Fruit fly (Drosophila melanogaster) whole organism, prepupa: ENCODE data around the gene ZnT86D.

Experiments
- Blimp-1 ChIP-seq: fragments of 200-800 bp; sonication (Bioruptor generic); optimal IDR thresholded peaks from 3 replicates; lab custom pipeline; 2017; ENCODE audit warnings: missing biosample characterization, missing genetic modification characterization, mild to moderate bottlenecking, moderate library complexity, missing genetic modification reagents
- CG10631 ChIP-seq: fragments of 200-800 bp; sonication (Bioruptor generic); optimal IDR thresholded peaks from 2 replicates; lab custom pipeline; 2016; ENCODE audit warnings: missing biosample characterization, missing genetic modification characterization
- CG10669 ChIP-seq: fragments of 200-800 bp; sonication (Bioruptor generic); optimal IDR thresholded peaks from 3 replicates; lab custom pipeline; 2018; ENCODE audit warnings: missing biosample characterization, mild to moderate bottlenecking, missing genetic modification characterization, moderate library complexity
- CG11294 ChIP-seq: fragments of 200-800 bp; sonication (Bioruptor generic); IDR thresholded peaks from 2 replicates; pipeline ENCODE4 v1.3.6; 2022; ENCODE audit warnings: missing biosample characterization, missing genetic modification characterization
- CG11762 ChIP-seq: fragments of 200-800 bp; sonication (Bioruptor generic); optimal IDR thresholded peaks from 3 replicates; lab custom pipeline; 2016; ENCODE audit warnings: missing biosample characterization, missing genetic modification characterization; ENCODE audit not compliant: insufficient read depth
- CG15336 ChIP-seq: fragments of 200-800 bp; sonication (Bioruptor generic); IDR thresholded peaks from 2 replicates; pipeline ENCODE4 v1.3.6; 2022; ENCODE audit warnings: missing biosample characterization, missing genetic modification characterization
- CG1621 ChIP-seq: fragments of 200-800 bp; sonication (Bioruptor generic); optimal IDR thresholded peaks from 3 replicates; lab custom pipeline; 2018; ENCODE audit warnings: missing biosample characterization, mild to moderate bottlenecking, missing genetic modification characterization
- CG16779 ChIP-seq: fragments of 200-800 bp; sonication (Bioruptor generic); optimal IDR thresholded peaks from 3 replicates; lab custom pipeline; 2017; ENCODE audit warnings: missing biosample characterization, mild to moderate bottlenecking, missing genetic modification characterization
- CG3032 ChIP-seq: fragments of 200-800 bp; optimal IDR thresholded peaks from 2 replicates; lab custom pipeline; 2019; ENCODE audit warnings: missing biosample characterization, mild to moderate bottlenecking, missing genetic modification characterization, moderate library complexity
- CG31627 ChIP-seq: fragments of 200-800 bp; sonication (Bioruptor generic); optimal IDR thresholded peaks from 3 replicates; lab custom pipeline; 2016; ENCODE audit warnings: missing biosample characterization, missing genetic modification characterization
- CG34406 ChIP-seq: fragments of 200-800 bp; sonication (Bioruptor generic); optimal IDR thresholded peaks from 3 replicates; lab custom pipeline; 2016; ENCODE audit warnings: missing biosample characterization, missing genetic modification characterization
- CG3919 ChIP-seq: fragments of 200-800 bp; sonication (Bioruptor generic); optimal IDR thresholded peaks from 3 replicates; lab custom pipeline; 2016; ENCODE audit warnings: missing biosample characterization, missing genetic modification characterization
- CG4318 ChIP-seq: fragments of 200-800 bp; sonication (Bioruptor generic); optimal IDR thresholded peaks from 3 replicates; lab custom pipeline; 2017; ENCODE audit warnings: missing biosample characterization, mild to moderate bottlenecking, missing genetic modification characterization
- CG6163 ChIP-seq: fragments of 200-800 bp; sonication (Bioruptor generic); IDR thresholded peaks from 3 replicates; pipeline ENCODE4 v1.3.6; 2022; ENCODE audit warnings: missing biosample characterization, missing genetic modification characterization
- CG6276 ChIP-seq: fragments of 200-800 bp; sonication (Bioruptor generic); optimal IDR thresholded peaks from 2 replicates; lab custom pipeline; 2017; ENCODE audit warnings: missing biosample characterization, mild to moderate bottlenecking, missing genetic modification characterization
- CG6792 ChIP-seq: fragments of 200-800 bp; sonication (Bioruptor generic); optimal IDR thresholded peaks from 3 replicates; lab custom pipeline; 2016; ENCODE audit warnings: missing biosample characterization, missing genetic modification characterization
- CG6808 ChIP-seq: fragments of 200-800 bp; sonication (Bioruptor generic); optimal IDR thresholded peaks from 3 replicates; lab custom pipeline; 2017; ENCODE audit warnings: missing biosample characterization, missing genetic modification characterization, mild to moderate bottlenecking, moderate library complexity, missing genetic modification reagents
- CG6854 ChIP-seq: fragments of 200-800 bp; sonication (Bioruptor generic); optimal IDR thresholded peaks from 2 replicates; lab custom pipeline; 2017; ENCODE audit warnings: missing biosample characterization, mild to moderate bottlenecking, missing genetic modification characterization
- CG7368 ChIP-seq: fragments of 200-800 bp; sonication (Bioruptor generic); optimal IDR thresholded peaks from 3 replicates; lab custom pipeline; 2016; ENCODE audit warnings: missing biosample characterization, missing genetic modification characterization
- CG8319 ChIP-seq: fragments of 200-800 bp; sonication (Bioruptor generic); optimal IDR thresholded peaks from 3 replicates; lab custom pipeline; 2016; ENCODE audit warnings: missing biosample characterization, missing genetic modification characterization
- CG8632 ChIP-seq: fragments of 200-800 bp; sonication (Bioruptor generic); optimal IDR thresholded peaks from 3 replicates; lab custom pipeline; 2016; ENCODE audit warnings: missing biosample characterization, missing genetic modification characterization
- Eip93F ChIP-seq: fragments of 200-800 bp; sonication (Bioruptor generic); optimal IDR thresholded peaks from 2 replicates; lab custom pipeline; 2016; ENCODE audit warnings: missing biosample characterization, mild to moderate bottlenecking, missing genetic modification characterization
- Ets21C ChIP-seq: fragments of 200-800 bp; sonication (Bioruptor generic); optimal IDR thresholded peaks from 3 replicates; lab custom pipeline; 2016; ENCODE audit warnings: missing biosample characterization, missing genetic modification characterization
- Gug ChIP-seq: fragments of 200-800 bp; sonication (Bioruptor generic); IDR thresholded peaks from 2 replicates; pipeline ENCODE4 v1.3.6; 2022; ENCODE audit warnings: missing biosample characterization, missing genetic modification characterization
- Hr38 ChIP-seq: sonication (Bioruptor generic); optimal IDR thresholded peaks from 2 replicates; lab custom pipeline; 2016; ENCODE audit warnings: missing biosample characterization, missing genetic modification characterization
- Hr39 ChIP-seq: fragments of 200-800 bp; sonication (Bioruptor generic); optimal IDR thresholded peaks from 2 replicates; lab custom pipeline; 2016; ENCODE audit warnings: missing biosample characterization, missing genetic modification characterization
- Lpt ChIP-seq: fragments of 200-800 bp; sonication (Bioruptor generic); optimal IDR thresholded peaks from 3 replicates; lab custom pipeline; 2016; ENCODE audit warnings: missing biosample characterization, missing genetic modification characterization
- Met ChIP-seq: fragments of 200-800 bp; sonication (Bioruptor generic); optimal IDR thresholded peaks from 3 replicates; lab custom pipeline; 2016; ENCODE audit warnings: missing biosample characterization, missing genetic modification characterization
- OdsH ChIP-seq: fragments of 200-800 bp; sonication (Bioruptor generic); optimal IDR thresholded peaks from 3 replicates; lab custom pipeline; 2016; ENCODE audit warnings: missing biosample characterization, missing genetic modification characterization
- Smox ChIP-seq: fragments of 200-800 bp; sonication (Bioruptor generic); optimal IDR thresholded peaks from 3 replicates; lab custom pipeline; 2016; ENCODE audit warnings: missing biosample characterization, missing genetic modification characterization
- Sox102F ChIP-seq: fragments of 200-800 bp; sonication (Bioruptor generic); optimal IDR thresholded peaks from 2 replicates; lab custom pipeline; 2016; ENCODE audit warnings: missing biosample characterization, mild to moderate bottlenecking, missing genetic modification characterization
- Sox14 ChIP-seq: fragments of 200-800 bp; sonication (Bioruptor generic); optimal IDR thresholded peaks from 3 replicates; lab custom pipeline; 2016; ENCODE audit warnings: missing biosample characterization, missing genetic modification characterization
- Sox15 ChIP-seq: fragments of 200-800 bp; sonication (Bioruptor generic); optimal IDR thresholded peaks from 3 replicates; lab custom pipeline; 2016; ENCODE audit warnings: missing biosample characterization, missing genetic modification characterization
- achi ChIP-seq: fragments of 200-800 bp; sonication (Bioruptor generic); optimal IDR thresholded peaks from 3 replicates; lab custom pipeline; 2016; ENCODE audit warnings: missing biosample characterization, missing genetic modification characterization
- acj6 ChIP-seq: fragments of 200-800 bp; sonication (Bioruptor generic); optimal IDR thresholded peaks from 3 replicates; lab custom pipeline; 2016; ENCODE audit warnings: missing biosample characterization, missing genetic modification characterization
- dac ChIP-seq: fragments of 200-800 bp; sonication (Bioruptor generic); optimal IDR thresholded peaks from 2 replicates; lab custom pipeline; 2017; ENCODE audit warnings: missing biosample characterization, mild to moderate bottlenecking, missing genetic modification characterization
- dsx ChIP-seq: fragments of 200-800 bp; optimal IDR thresholded peaks from 3 replicates; lab custom pipeline; 2019; ENCODE audit warnings: missing biosample characterization, mild to moderate bottlenecking, missing genetic modification characterization, moderate library complexity; ENCODE audit not compliant: poor library complexity, severe bottlenecking
- eg ChIP-seq: fragments of 200-800 bp; sonication (Bioruptor generic); IDR thresholded peaks from 3 replicates; pipeline ENCODE4 v1.3.6; 2022; ENCODE audit warnings: missing biosample characterization, missing genetic modification characterization
- esn ChIP-seq: fragments of 200-800 bp; sonication (Bioruptor generic); optimal IDR thresholded peaks from 2 replicates; lab custom pipeline; 2016; ENCODE audit warnings: missing biosample characterization, mild to moderate bottlenecking, missing genetic modification characterization, moderate library complexity
- fkh ChIP-seq: fragments of 200-800 bp; sonication (Bioruptor generic); optimal IDR thresholded peaks from 3 replicates; lab custom pipeline; 2017; ENCODE audit warnings: missing biosample characterization, mild to moderate bottlenecking, missing genetic modification characterization, moderate library complexity
- spab ChIP-seq: fragments of 200-800 bp; sonication (Bioruptor generic); optimal IDR thresholded peaks from 2 replicates; lab custom pipeline; 2017; ENCODE audit warnings: missing biosample characterization, mild to moderate bottlenecking, missing genetic modification characterization, missing genetic modification reagents
- ss ChIP-seq, 2 experiments: fragments of 200-800 bp; sonication (Bioruptor generic); optimal IDR thresholded peaks; 2 replicates in 1 of 2; 3 replicates in 1 of 2; lab custom pipeline; 2017 to 2018; ENCODE audit warnings: mild to moderate bottlenecking in 2 of 2, missing biosample characterization in 2 of 2, missing genetic modification characterization in 2 of 2, moderate library complexity in 1 of 2
- topi ChIP-seq: fragments of 200-800 bp; sonication (Bioruptor generic); optimal IDR thresholded peaks from 3 replicates; lab custom pipeline; 2016; ENCODE audit warnings: missing biosample characterization, missing genetic modification characterization

ZnT86D gene

DNA sequence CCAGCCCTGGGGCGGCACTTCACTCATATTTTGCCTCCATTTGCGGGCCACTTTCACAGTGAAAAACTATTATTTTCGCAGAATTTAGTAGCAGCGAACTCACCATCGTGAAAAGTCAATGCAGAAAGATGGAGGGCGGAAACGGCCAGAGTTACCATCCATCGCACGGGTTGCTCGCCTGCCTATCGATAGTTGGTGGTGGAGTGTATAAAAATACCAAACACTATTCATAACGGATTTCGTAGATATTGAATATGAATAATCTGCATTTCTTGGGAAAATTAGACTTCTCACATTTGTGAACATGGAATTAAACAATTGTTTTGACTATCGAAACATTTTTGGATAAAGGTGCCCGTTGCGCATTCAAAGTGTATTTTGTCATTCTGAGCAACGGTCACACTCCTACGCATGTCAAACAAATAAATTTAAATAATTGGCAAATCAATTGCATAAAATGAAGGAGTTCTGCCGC, 1.9 kb upstream of the ZnT86D start, which contains the start of the genes RpS25 and CG4820 (continued):
- peak; percentile 84 for TF ChIP-seq acj6 (GFP tag; lab: Kevin White, UChicago)
- TF ChIP-seq Blimp-1 (GFP tag; lab: Kevin White, UChicago): peak; percentile 67
- peak; percentile 82 for TF ChIP-seq eg (GFP tag; lab: Robert Waterston, UW)
- peak; percentile 64 for TF ChIP-seq dac
- no peak for TF ChIP-seq CG10631 (GFP tag; lab: Kevin White, UChicago)
- peak; percentile 87 for TF ChIP-seq achi (GFP tag; lab: Kevin White, UChicago)
- TF ChIP-seq CG7368 (GFP tag; lab: Kevin White, UChicago): peak; percentile 88
- TF ChIP-seq Met: peak; percentile 89
- TF ChIP-seq Sox102F: peak; percentile 89
- TF ChIP-seq CG11762 (GFP tag; lab: Kevin White, UChicago): peak; percentile 60
- TF ChIP-seq Sox15: peak; percentile 47
- peak; percentile 57 for TF ChIP-seq spab
- 0 out of 2 replicates have a peak, but pooled peaks have one; percentile 36 for TF ChIP-seq CG11294 (GFP tag; lab: Robert Waterston, UW)
- peak; percentile 90 for TF ChIP-seq esn (GFP tag; lab: Kevin White, UChicago)
- TF ChIP-seq fkh (GFP tag; lab: Kevin White, UChicago): peak; percentile 94
- TF ChIP-seq Gug (GFP tag; lab: Robert Waterston, UW): no peak
- TF ChIP-seq CG3032 (tag; lab: Kevin White, UChicago): peak; percentile 72
- peak; percentile 85 for TF ChIP-seq OdsH
- no peak for TF ChIP-seq CG4318 (GFP tag; lab: Kevin White, UChicago)
- TF ChIP-seq CG1621 (tag; lab: Kevin White, UChicago): peak; percentile 79
- TF ChIP-seq CG6854: peak; percentile 97
- peak; percentile 74 for TF ChIP-seq Smox (GFP tag; lab: Kevin White, UChicago)
- TF ChIP-seq dsx (GFP tag; lab: Kevin White, UChicago): peak; percentile 31
- TF ChIP-seq Ets21C (GFP tag; lab: Kevin White, UChicago): peak; percentile 64
- peak; percentile 24; the same call in 1 of the 2 replicates for TF ChIP-seq CG15336 (GFP tag; lab: Robert Waterston, UW)
- TF ChIP-seq Hr38 (GFP tag; lab: Kevin White, UChicago): no peak
- TF ChIP-seq CG3919 (GFP tag; lab: Kevin White, UChicago): peak; percentile 92
- peak; percentile 79 for TF ChIP-seq CG6808 (GFP tag; lab: Kevin White, UChicago)
- TF ChIP-seq CG16779 (tag; lab: Kevin White, UChicago): peak; percentile 71
- TF ChIP-seq CG6276 (GFP tag; lab: Kevin White, UChicago): no peak
- peak; percentile 76 for TF ChIP-seq CG10669 (GFP tag; lab: Kevin White, UChicago)

DNA sequence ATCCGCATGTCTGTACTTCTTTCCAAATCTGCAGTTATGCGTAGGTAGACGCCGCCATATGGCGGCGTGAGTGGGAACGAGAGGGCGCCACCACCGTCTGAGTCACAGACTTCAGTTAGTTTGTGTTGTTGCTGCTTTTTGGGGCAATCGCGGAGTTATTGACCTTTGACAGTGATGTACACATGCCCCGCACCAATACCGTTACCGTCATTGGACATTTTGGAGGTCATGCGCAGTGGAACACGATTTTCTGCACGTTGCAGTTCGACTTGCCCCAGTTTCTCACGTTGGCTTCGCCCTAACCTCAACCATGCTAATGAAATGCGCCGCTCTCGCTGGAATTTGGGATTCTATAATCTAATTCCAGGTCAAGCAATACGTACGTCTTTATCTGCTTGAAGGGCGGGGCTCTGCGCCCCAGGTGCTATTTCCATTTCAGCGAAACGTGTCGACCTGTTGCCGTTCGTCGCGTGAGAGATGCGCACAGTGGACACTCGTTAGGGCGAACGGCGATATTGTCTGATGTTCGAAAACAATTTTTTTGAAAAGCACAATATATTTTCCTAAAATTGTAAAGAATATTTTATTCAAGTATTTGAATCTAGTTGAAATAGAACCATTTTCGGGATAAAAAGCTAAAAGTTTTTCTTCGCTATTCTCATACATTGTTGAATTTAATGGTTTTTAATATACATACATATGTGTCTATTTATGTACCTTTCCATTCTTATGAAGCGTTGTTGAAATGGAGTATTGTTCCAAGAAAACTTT, 2.9 kb downstream of the ZnT86D start:
- TF ChIP-seq Eip93F (GFP tag; lab: Kevin White, UChicago): peak; percentile 8
- TF ChIP-seq Hr39 (GFP tag; lab: Kevin White, UChicago): peak; percentile 81
- TF ChIP-seq ss (GFP tag; optimal IDR thresholded peaks at IDR 0.05; lab: Kevin White, UChicago): peak; percentile 14 to 39
- no peak for TF ChIP-seq spab
- peak; percentile 54 for TF ChIP-seq CG8632 (GFP tag; lab: Kevin White, UChicago)
- peak; percentile 28 for TF ChIP-seq Blimp-1 (GFP tag; lab: Kevin White, UChicago)
- peak; percentile 72 for TF ChIP-seq CG3919 (GFP tag; lab: Kevin White, UChicago)
- peak; percentile 21 for TF ChIP-seq dac
- TF ChIP-seq CG10631 (GFP tag; lab: Kevin White, UChicago): peak; percentile 54
- peak; percentile 53 for TF ChIP-seq CG10669 (GFP tag; lab: Kevin White, UChicago)
- TF ChIP-seq Smox (GFP tag; lab: Kevin White, UChicago): peak; percentile 79
- peak; percentile 7 for TF ChIP-seq CG8319 (GFP tag; lab: Kevin White, UChicago)
- TF ChIP-seq Ets21C (GFP tag; lab: Kevin White, UChicago): peak; percentile 66
- peak; percentile 79 for TF ChIP-seq topi (GFP tag; lab: Kevin White, UChicago)
- no peak for TF ChIP-seq Hr38 (GFP tag; lab: Kevin White, UChicago)
- TF ChIP-seq CG6792 (GFP tag; lab: Kevin White, UChicago): peak; percentile 57
- peak; percentile 83 for TF ChIP-seq esn (GFP tag; lab: Kevin White, UChicago)
- peak; percentile 83 for TF ChIP-seq CG31627 (GFP tag; lab: Kevin White, UChicago)
- TF ChIP-seq Sox102F: peak; percentile 72
- TF ChIP-seq acj6 (GFP tag; lab: Kevin White, UChicago): peak; percentile 64
- no peak for TF ChIP-seq CG11762 (GFP tag; lab: Kevin White, UChicago)
- TF ChIP-seq CG6854: no peak
- TF ChIP-seq eg (GFP tag; lab: Robert Waterston, UW): peak; percentile 80
- peak; percentile 62 for TF ChIP-seq Sox15
- no peak for TF ChIP-seq CG4318 (GFP tag; lab: Kevin White, UChicago)
- TF ChIP-seq Lpt (GFP tag; lab: Kevin White, UChicago): peak; percentile 36
- peak; percentile 14 for TF ChIP-seq CG6808 (GFP tag; lab: Kevin White, UChicago)
- TF ChIP-seq OdsH: peak; percentile 68
- peak; percentile 70 for TF ChIP-seq CG6163 (GFP tag; lab: Robert Waterston, UW)
- TF ChIP-seq dsx (GFP tag; lab: Kevin White, UChicago): peak; percentile 12
- peak; percentile 48 for TF ChIP-seq CG34406
- peak; percentile 72 for TF ChIP-seq Sox14 (GFP tag; lab: Kevin White, UChicago)
- no peak for TF ChIP-seq fkh (GFP tag; lab: Kevin White, UChicago)
- TF ChIP-seq CG3032 (tag; lab: Kevin White, UChicago): peak; percentile 49
